Worm (Caenorhabditis elegans): ENCODE data around the gene T25F10.1.

ce11 chrV:6775708-6776107 is 7.4 kb downstream of the T25F10.1 start, which contains the start of gene srh-28:
- TF ChIP-seq aha-1 (tag; optimal IDR thresholded peaks at IDR 0.05) (no peak), alr-1 (tag; optimal IDR thresholded peaks at IDR 0.05; ENCODE audit: borderline replicate concordance) (no peak), elt-3 (tag; optimal IDR thresholded peaks at IDR 0.05) (no peak), hpl-2 (GFP tag; optimal IDR thresholded peaks at IDR 0.05) (no peak)
